Worm (Caenorhabditis elegans): ENCODE results near the gene B0547.2.

The B0547.2 gene

ce11 chrIV:5645514-5646052, at the start of gene B0547.2, which contains the start of gene srd-8:
Gene B0547.2 (plus strand): TSS chrIV:5646002.
Gene srd-8 (minus strand): TSS chrIV:5645614.
- no peak for TF ChIP-seq drap-1 (GFP tag; optimal IDR thresholded peaks at IDR 0.05)
- no peak for TF ChIP-seq zip-8 (tag; optimal IDR thresholded peaks at IDR 0.05)
- no peak for TF ChIP-seq mep-1 (tag; optimal IDR thresholded peaks at IDR 0.05)

- no peak for TF ChIP-seq mep-1 (tag; optimal IDR thresholded peaks at IDR 0.05)
- no peak for TF ChIP-seq bed-3 (GFP tag; optimal IDR thresholded peaks at IDR 0.05)
- TF ChIP-seq ceh-39 (tag; optimal IDR thresholded peaks at IDR 0.05): no peak
- no peak for TF ChIP-seq mls-2 (tag; optimal IDR thresholded peaks at IDR 0.05)
- TF ChIP-seq drap-1 (GFP tag; optimal IDR thresholded peaks at IDR 0.05): no peak
- no peak for TF ChIP-seq unc-120 (tag; optimal IDR thresholded peaks at IDR 0.05; ENCODE audit: poor library complexity, severe bottlenecking)
- TF ChIP-seq nhr-237 (tag; optimal IDR thresholded peaks at IDR 0.05): no peak
- TF ChIP-seq ham-2 (GFP tag; optimal IDR thresholded peaks at IDR 0.05): no peak
Observed at ce11 chrIV:5598515-5599132, 47.2 kb upstream of the B0547.2 start.

ce11 chrIV:5600316-5600715, 45.5 kb upstream of the B0547.2 start:
- peak; percentile 47 for TF ChIP-seq ces-1 (GFP tag; optimal IDR thresholded peaks at IDR 0.05)
- peak; percentile 0 for TF ChIP-seq drap-1 (GFP tag; optimal IDR thresholded peaks at IDR 0.05)
- no peak for TF ChIP-seq cnd-1 (tag; optimal IDR thresholded peaks at IDR 0.05)
- peak; percentile 78 for TF ChIP-seq nhr-2 (tag; optimal IDR thresholded peaks at IDR 0.05)
- peak; percentile 37 for TF ChIP-seq sptf-1 (tag; optimal IDR thresholded peaks at IDR 0.05)
- no peak for TF ChIP-seq snpc-4 (tag; optimal IDR thresholded peaks at IDR 0.05)
- TF ChIP-seq pha-4 (tag; optimal IDR thresholded peaks at IDR 0.05): peak; percentile 97
- no peak for TF ChIP-seq nhr-237 (tag; optimal IDR thresholded peaks at IDR 0.05)
- TF ChIP-seq zip-8 (tag; optimal IDR thresholded peaks at IDR 0.05): no peak
- no peak for TF ChIP-seq unc-39 (tag; optimal IDR thresholded peaks at IDR 0.05)
- peak; percentile 38 for TF ChIP-seq ztf-11 (tag; optimal IDR thresholded peaks at IDR 0.05)
- TF ChIP-seq mab-5 (tag; optimal IDR thresholded peaks at IDR 0.05): no peak
- TF ChIP-seq blmp-1 (tag; optimal IDR thresholded peaks at IDR 0.05): no peak
- TF ChIP-seq flh-1 (GFP tag; optimal IDR thresholded peaks at IDR 0.05): no peak
- TF ChIP-seq nhr-12 (tag; optimal IDR thresholded peaks at IDR 0.05): no peak
- TF ChIP-seq ceh-43 (GFP tag; optimal IDR thresholded peaks at IDR 0.05): no peak
- TF ChIP-seq ham-2 (GFP tag; optimal IDR thresholded peaks at IDR 0.05): peak; percentile 54
- no peak for TF ChIP-seq sem-2 (GFP tag; optimal IDR thresholded peaks at IDR 0.05)
- TF ChIP-seq lin-32 (GFP tag; optimal IDR thresholded peaks at IDR 0.05): no peak
- TF ChIP-seq lin-13 (tag; optimal IDR thresholded peaks at IDR 0.05): peak; percentile 68
- TF ChIP-seq unc-120 (tag; optimal IDR thresholded peaks at IDR 0.05; ENCODE audit: poor library complexity, severe bottlenecking): peak; percentile 78
- no peak for TF ChIP-seq tbx-8 (GFP tag; optimal IDR thresholded peaks at IDR 0.05)
- TF ChIP-seq bed-3 (GFP tag; optimal IDR thresholded peaks at IDR 0.05): no peak
- TF ChIP-seq lsy-2 (tag; optimal IDR thresholded peaks at IDR 0.05): no peak
- peak; percentile 43 for TF ChIP-seq unc-62 (GFP tag; optimal IDR thresholded peaks at IDR 0.05)
- TF ChIP-seq M03D4.4 (tag; optimal IDR thresholded peaks at IDR 0.05): no peak
- TF ChIP-seq ceh-83 (GFP tag; optimal IDR thresholded peaks at IDR 0.05): no peak
- peak; percentile 56 for TF ChIP-seq mls-2 (tag; optimal IDR thresholded peaks at IDR 0.05)
- TF ChIP-seq nhr-76 (tag; optimal IDR thresholded peaks at IDR 0.05): no peak
- TF ChIP-seq elt-3 (tag; optimal IDR thresholded peaks at IDR 0.05): no peak
- peak; percentile 39 for TF ChIP-seq hlh-1 (tag; optimal IDR thresholded peaks at IDR 0.05)
- TF ChIP-seq nhr-28 (tag; optimal IDR thresholded peaks at IDR 0.05): no peak
- TF ChIP-seq ceh-39 (tag; optimal IDR thresholded peaks at IDR 0.05): peak; percentile 43
- TF ChIP-seq elt-1 (tag; optimal IDR thresholded peaks at IDR 0.05; ENCODE audit: borderline replicate concordance, insufficient read depth): no peak
- peak; percentile 27 for TF ChIP-seq mep-1 (tag; optimal IDR thresholded peaks at IDR 0.05)

- no peak for TF ChIP-seq cnd-1 (tag; optimal IDR thresholded peaks at IDR 0.05)
- no peak for TF ChIP-seq mab-5 (tag; optimal IDR thresholded peaks at IDR 0.05)
- no peak for TF ChIP-seq ceh-43 (GFP tag; optimal IDR thresholded peaks at IDR 0.05)
- no peak for TF ChIP-seq nhr-12 (tag; optimal IDR thresholded peaks at IDR 0.05)
- TF ChIP-seq ceh-39 (tag; optimal IDR thresholded peaks at IDR 0.05): no peak
- no peak for TF ChIP-seq ces-1 (GFP tag; optimal IDR thresholded peaks at IDR 0.05)
- TF ChIP-seq unc-120 (tag; optimal IDR thresholded peaks at IDR 0.05; ENCODE audit: poor library complexity, severe bottlenecking): no peak
- TF ChIP-seq nhr-2 (tag; optimal IDR thresholded peaks at IDR 0.05): no peak
- no peak for TF ChIP-seq sem-2 (GFP tag; optimal IDR thresholded peaks at IDR 0.05)
- TF ChIP-seq drap-1 (GFP tag; optimal IDR thresholded peaks at IDR 0.05): no peak
Observed at ce11 chrIV:5602415-5602814, 43.4 kb upstream of the B0547.2 start.
